Fruit fly (Drosophila melanogaster) ovary, adult (tissue): ENCODE measurements around the gene CG44303.

Experiments
- CG17801 ChIP-seq: fragments of 200-800 bp; optimal IDR thresholded peaks from 2 replicates; lab custom pipeline; 2019; ENCODE audit warnings: missing biosample characterization, mild to moderate bottlenecking, missing genetic modification characterization, moderate library complexity; ENCODE audit not compliant: partially characterized antibody

CG44303 gene

DNA sequence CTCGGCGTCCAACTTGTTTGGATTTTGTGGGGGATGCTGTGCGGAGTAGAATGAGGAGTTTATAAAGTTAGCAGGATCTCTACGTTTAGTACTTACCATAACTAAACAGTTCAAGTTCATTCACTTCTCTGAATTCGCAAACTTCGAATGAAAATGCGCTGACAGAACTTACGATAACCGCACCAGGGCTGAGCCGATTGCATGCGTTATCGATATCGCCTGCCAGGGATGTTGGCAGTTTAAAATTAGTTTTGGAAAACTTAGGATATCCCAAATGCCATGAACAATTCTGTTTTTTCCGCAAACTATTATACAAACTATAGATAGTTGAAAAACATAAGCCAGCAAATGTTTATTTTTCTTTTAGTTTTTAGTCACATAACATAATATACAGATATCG is at the start of gene CG44303:
Gene CG44303 (minus strand): TSS at position 154 of the 400 bp plus-strand sequence.
- no peak for TF ChIP-seq CG17801 (GFP tag; lab: Kevin White, UChicago)

dm6 chrX:6733291-6734042 is 46.2 kb upstream of the CG44303 start:
- peak; percentile 0 for TF ChIP-seq CG17801 (GFP tag; lab: Kevin White, UChicago)

DNA sequence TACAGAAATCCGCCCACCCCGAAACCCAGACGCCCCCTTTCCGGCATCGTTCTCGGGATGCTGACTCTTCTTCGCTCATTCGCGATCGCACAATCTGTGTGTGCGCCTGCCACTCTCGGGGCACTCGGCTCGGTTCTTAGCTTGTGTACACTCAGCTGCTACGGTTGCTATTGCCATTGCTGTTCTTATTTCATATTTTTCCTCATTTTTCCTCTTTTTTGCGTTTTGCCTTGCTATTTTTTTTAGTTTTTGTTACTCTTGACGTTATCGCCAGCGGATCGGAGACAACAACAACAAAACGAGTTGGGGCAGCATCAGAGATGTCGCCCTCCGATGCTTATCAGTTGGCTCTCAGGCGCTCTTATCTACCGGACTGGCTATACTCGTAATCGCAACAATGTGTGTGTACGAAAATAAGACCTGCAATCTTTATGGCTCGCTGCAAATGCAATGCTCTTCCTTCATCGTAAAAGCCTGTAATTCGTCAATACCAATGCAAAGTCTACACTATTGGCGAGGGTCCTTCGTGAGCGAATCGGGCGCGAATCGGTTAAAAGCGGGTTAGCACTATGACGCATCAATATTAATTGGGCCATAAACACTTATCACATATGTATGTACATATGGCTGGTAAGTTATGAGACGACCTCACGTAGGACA is 43.5 kb upstream of the CG44303 start:
- no peak for TF ChIP-seq CG17801 (GFP tag; lab: Kevin White, UChicago)

DNA sequence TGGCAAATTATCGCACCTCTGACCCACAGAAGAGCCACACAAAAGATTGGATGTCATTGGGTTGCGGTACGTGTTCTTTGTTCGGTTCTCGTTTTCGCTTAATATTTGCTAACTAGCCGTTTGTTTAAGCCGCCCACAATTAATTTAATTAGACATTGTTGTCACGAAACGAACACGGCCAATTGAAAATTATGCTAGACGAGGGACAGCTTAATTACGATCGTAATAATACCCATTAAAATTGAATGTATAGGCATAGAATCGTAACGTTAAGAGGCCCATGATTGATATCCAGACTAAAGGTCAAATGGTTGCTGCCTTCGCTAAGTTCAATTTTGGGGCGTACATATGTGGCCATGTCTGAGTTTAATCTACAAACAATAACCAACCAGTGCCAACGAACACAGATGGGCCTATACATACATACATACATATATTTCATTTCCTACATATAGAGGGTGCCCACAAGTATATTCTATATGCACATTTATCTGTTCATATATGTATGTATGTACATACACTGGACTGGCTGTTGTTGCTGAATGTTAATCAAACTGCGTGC is 41.5 kb upstream of the CG44303 start:
- no peak for TF ChIP-seq CG17801 (GFP tag; lab: Kevin White, UChicago)

dm6 chrX:6726758-6727490 is 39.7 kb upstream of the CG44303 start:
- no peak for TF ChIP-seq CG17801 (GFP tag; lab: Kevin White, UChicago)

- no peak for TF ChIP-seq CG17801 (GFP tag; lab: Kevin White, UChicago)
Measured at dm6 chrX:6724904-6725505, 37.8 kb upstream of the CG44303 start.

DNA sequence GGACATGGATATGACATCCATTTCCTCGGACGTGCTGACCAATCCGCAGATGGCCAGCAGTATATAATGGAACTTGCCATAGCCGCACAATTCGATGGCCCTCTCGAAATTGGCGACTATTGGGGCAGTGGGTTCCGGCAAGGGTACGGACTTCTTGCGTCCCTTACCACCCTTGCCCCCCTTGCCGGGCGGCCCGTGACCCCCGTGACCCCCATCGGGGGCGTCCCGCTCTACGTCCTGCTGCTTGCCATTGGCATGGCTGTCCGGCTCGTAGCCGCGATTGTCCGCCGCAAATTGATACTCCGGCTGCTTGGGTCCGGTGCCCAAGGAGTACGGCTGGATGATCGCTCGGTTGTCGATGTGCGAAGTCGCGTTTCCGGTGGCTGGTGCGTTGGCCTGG is 36.4 kb upstream of the CG44303 start:
- TF ChIP-seq CG17801 (GFP tag; lab: Kevin White, UChicago), result no peak

DNA sequence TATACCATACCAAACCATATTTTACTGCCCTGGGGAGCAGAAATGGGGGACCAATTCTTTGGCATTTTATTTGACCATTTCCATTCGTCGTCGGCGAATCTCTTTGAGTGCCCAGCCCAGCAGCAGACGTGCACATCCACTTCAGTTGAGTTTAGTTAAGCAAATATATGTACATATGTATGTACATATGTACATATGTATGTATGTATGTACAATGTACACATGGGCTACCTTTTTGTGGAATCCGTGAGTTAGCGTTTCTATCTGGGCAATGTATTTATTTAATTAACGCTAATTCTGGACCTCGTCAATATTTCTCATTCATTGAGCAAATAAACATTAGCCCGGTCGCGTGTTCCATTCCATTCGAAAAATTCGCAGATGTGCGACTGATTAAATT is 32.7 kb upstream of the CG44303 start:
- TF ChIP-seq CG17801 (GFP tag; lab: Kevin White, UChicago), result no peak

DNA sequence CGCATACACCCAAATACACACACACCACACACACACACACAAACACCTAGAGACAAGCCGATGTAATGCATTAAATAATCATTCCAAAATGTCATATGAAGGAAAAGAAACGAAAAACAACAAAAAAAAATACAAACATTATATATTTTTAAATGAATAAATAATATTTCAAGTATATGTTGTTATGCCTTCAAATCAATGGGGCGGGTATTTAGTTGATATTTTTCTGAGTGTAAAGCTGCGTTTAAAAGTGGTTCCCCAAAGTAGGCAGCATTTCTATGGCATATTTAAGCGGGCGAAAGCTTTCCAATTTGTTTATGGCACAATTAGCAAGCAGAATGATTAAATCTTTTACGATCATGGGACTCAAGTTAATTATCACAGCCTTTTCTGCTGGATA is 32.0 kb upstream of the CG44303 start:
- peak; percentile 49 for TF ChIP-seq CG17801 (GFP tag; lab: Kevin White, UChicago)

DNA sequence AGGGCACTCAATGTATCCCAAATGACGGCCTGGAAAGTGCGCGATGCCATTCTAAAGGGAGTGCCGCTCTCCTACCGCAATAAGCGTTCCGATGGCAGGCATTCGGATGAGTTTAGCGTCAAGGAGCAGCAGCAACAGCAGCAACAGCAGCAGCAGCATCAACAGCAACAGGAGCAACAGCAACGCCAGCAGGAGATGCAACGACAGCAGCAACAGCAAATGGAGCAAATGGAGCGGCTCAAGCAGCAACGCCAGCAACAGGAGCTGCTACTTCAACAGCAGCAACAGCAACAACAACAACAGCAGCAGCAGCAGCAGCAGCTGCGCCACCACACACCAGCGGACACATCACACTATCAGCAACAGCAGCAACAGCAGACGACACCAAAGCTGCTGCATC is 28.9 kb upstream of the CG44303 start:
- no peak for TF ChIP-seq CG17801 (GFP tag; lab: Kevin White, UChicago)

DNA sequence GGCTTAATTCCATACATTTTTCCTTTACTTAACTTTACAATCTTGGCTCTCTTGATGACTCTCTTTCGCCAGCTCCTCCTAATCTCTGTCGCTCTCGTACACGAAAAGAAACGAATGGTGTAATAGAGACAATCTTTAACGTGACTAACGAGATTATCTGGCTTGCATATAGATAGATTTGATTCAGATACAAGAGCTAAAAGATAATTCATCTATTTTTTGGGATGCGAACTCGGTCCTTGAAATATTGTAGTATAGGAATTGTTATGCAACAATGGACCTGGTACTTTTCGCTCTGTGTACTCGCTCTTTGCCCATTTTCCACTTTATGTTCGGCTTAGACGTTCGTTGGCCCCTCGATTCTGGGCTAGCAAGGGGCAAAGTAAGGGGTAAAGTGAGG is 24.1 kb upstream of the CG44303 start:
- peak; percentile 59 for TF ChIP-seq CG17801 (GFP tag; lab: Kevin White, UChicago)

DNA sequence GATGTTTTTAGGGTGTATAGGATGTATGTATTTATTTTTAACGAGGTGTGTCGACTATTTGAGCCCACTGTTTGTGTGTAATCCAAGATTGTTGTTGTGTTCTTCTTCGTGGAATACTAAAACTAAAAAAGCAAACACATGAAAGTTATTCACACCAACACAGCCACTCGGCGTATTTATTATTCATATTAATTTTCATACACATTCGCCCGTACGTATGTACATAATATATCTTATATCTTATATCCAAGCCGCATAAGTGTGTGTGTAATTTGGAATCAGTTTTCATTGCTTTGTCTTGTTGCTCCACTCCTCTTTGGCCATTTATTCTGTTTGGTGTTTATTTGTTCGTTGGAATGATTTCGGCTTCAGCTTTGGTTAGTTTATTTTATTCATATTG is 23.4 kb upstream of the CG44303 start:
- no peak for TF ChIP-seq CG17801 (GFP tag; lab: Kevin White, UChicago)

dm6 chrX:6710258-6710657 is 23.0 kb upstream of the CG44303 start:
- TF ChIP-seq CG17801 (GFP tag; lab: Kevin White, UChicago), result no peak

DNA sequence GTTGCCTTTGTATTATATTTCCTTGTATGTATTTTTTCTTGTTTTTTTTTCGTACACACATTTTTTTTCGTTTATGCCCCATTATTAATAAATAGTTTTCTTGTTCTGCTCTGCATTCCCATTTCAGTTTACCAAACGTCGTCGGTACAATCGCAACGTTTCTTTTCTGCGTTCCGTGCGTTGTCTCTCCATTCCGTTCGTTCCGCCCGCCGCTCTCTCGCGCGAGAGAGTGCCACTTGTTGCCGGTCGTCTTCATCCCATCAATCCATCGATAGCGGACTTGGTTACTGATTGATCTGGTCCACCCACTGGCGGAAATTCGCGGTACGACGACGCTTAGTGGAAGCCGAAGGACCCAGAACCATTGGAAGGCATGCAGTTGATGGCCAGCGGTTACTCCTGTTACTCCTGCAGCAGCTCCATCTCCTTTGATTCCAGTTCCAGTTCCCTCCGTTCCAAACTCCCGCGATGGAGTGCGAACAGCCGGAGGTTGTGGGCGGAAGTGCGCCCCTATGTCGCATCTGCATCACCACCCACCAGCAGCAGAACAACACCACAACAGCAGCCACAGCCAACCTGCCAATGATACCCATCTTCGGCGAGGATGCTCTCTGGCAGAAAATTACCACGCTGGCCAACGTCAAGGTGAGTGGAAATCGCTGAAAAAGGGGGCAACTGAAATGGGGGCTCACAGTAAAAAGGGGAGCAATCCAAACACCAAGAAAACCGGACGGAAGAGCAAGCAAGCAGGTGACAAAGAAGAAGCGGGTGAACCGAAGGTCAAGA is 22.2 kb upstream of the CG44303 start:
- no peak for TF ChIP-seq CG17801 (GFP tag; lab: Kevin White, UChicago)
